Worm (Caenorhabditis elegans): ENCODE results near the gene mdl-1.

DNA sequence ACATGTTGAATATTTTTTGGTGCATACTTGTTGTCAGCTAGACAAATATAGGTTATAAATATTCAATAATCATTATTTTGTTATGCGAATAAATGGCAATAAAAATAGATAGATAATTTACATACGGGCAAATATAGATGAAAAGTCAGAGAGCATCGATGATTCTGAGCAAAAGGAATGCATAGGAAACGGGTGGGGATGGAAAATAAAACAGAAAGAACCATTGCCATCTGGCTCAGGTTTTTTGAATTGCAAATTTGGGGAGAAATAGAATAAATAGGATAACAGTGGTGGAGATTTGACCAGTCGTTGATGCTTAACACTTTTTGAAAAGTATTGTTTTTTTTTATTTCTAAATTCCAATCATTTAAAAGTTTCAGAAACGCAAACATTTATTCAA lies 40.7 kb downstream of the mdl-1 start, which contains the start of gene idpp-6:
- TF ChIP-seq F23B12.7 (tag; optimal IDR thresholded peaks at IDR 0.05; ENCODE audit: insufficient read depth) (no peak), C17E4.6 (GFP tag; IDR thresholded peaks at IDR 0.05) (no peak), die-1 (tag; optimal IDR thresholded peaks at IDR 0.05) (no peak), Y53F4B.3 (GFP tag; IDR thresholded peaks at IDR 0.05) (no peak), T26A5.8 (tag; optimal IDR thresholded peaks at IDR 0.05) (no peak), ztf-26 (tag; optimal IDR thresholded peaks at IDR 0.05) (no peak)

Measured in whole organism, young adult.